Worm (Caenorhabditis elegans) whole organism, L1 larva: ENCODE data around the gene vha-2.

Experiments
- ceh-82 ChIP-seq, 3 experiments: fragments of 150-350 bp in 1 of 3; sonication (generic microtip) in 2 of 3; optimal IDR thresholded peaks; 2 replicates each; lab custom pipeline; 2014 to 2017; ENCODE audit warnings: missing biosample characterization in 3 of 3, missing genetic modification characterization in 3 of 3
- ces-1 ChIP-seq: fragments of 150-350 bp; optimal IDR thresholded peaks from 2 replicates; lab custom pipeline; 2014; ENCODE audit warnings: missing biosample characterization, missing genetic modification reagents, missing genetic modification characterization
- lin-15B ChIP-seq: fragments of 150-350 bp; sonication (generic microtip); optimal IDR thresholded peaks from 3 replicates; lab custom pipeline; 2014; ENCODE audit warnings: missing biosample characterization, missing genetic modification characterization
- nhr-20 ChIP-seq: sonication (generic microtip); optimal IDR thresholded peaks from 2 replicates; lab custom pipeline; 2016; ENCODE audit warnings: mild to moderate bottlenecking, missing genetic modification characterization, missing compliant biosample characterization
- nhr-77 ChIP-seq: fragments of 150-350 bp; optimal IDR thresholded peaks from 2 replicates; lab custom pipeline; 2014; ENCODE audit warnings: missing biosample characterization, missing genetic modification characterization
- zag-1 ChIP-seq: fragments of 150-350 bp; optimal IDR thresholded peaks from 2 replicates; lab custom pipeline; 2014; ENCODE audit warnings: missing biosample characterization, missing genetic modification characterization

DNA sequence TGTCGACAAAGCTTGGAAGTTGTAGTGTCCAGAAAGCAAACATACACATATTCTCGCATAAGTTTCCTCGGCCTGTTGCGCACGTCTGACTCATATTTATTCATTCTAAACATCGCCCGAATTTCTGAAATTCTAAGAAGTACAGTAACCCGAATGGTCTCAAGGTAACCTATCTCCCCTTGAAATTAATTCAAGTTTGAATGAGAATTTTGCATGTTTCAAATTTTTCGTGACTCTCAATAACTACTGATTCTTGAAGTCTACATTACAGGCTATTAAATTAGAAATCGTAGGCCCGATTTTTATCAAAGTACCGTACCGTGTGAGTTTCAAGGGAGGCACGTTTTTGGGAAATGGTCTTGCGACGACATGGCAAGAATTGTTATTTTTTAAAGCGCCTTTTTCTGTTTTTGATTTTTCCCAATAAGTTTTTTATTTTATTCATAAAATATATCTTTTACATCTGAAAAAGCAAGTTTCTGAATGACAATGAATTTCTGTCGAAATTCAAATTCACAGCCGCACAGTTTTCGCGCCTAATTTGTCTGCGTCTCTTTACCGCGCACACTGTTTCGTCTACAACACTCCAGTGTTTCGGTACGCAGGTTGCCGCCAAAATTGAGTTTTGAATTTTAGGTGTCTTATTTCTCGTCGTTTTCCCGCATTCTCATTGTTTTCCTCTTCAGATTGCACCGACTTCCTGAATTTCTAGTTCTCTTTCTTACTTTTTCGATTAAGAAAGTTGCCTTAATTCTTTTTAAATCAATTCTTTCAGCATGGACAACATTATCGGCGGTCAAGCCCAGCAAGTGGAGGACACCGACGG is 11.8 kb downstream of the vha-2 start, which contains the start of the genes R10E11.9 and mcm-6:
- TF ChIP-seq zag-1: no peak
- no peak for TF ChIP-seq nhr-77
- peak; percentile 42 for TF ChIP-seq nhr-20
- TF ChIP-seq lin-15B (tag; lab: Kevin White, UChicago): no peak
- TF ChIP-seq ceh-82 (tag; optimal IDR thresholded peaks at IDR 0.05; lab: Kevin White, UChicago): no peak
- TF ChIP-seq ces-1 (GFP tag; lab: Kevin White, UChicago): no peak
